Worm (Caenorhabditis elegans) whole organism, dauer: ENCODE results near the gene ash-2.

Experiments
- unc-62 ChIP-seq: sonication (generic microtip); optimal IDR thresholded peaks from 2 replicates; lab custom pipeline; 2017; ENCODE audit warnings: missing biosample characterization, missing genetic modification reagents, missing genetic modification characterization

The ash-2 gene

ce11 chrII:12006575-12007098, 27.0 kb downstream of the ash-2 start, which contains the start of gene mcm-2:
TSS of gene mcm-2 (minus strand) at chrII:12006625.
- TF ChIP-seq unc-62 (GFP tag; lab: Kevin White, UChicago), result no peak

- no peak for TF ChIP-seq unc-62 (GFP tag; lab: Kevin White, UChicago)
Observed at ce11 chrII:12008772-12009171, 29.1 kb downstream of the ash-2 start, which contains the start of gene glb-29. TSS of gene glb-29 (plus strand) at chrII:12009072.

DNA sequence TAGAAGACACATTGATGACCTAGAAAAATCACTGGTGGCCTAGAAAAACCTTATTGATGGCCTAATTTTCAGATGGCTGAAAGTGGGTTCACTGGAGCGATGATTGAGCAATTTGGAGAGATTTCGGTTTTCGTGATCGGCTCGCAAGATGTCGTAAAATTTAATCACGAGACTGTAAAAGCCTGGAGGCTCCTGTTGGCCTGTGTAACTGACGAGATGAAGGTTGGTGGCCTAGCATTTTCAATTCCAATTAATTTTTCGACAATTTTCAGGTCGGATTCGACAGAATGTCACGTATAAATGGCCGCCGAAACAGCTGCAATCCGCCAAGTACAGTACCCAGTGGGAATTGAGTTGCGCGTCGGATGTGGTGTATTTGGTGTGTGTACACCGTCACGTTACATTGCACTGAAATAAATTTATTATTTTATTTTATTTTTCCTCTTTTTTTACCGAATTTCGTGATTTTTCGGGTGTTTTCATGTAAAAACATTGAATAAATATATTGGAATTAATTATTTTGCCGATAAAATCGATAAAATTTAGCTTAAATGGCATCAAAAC, 43.8 kb downstream of the ash-2 start, which contains the start of gene Y17G7B.12:
Gene Y17G7B.12, plus strand, starts transcription at position 547 of the 564 bp plus-strand sequence.
- no peak for TF ChIP-seq unc-62 (GFP tag; lab: Kevin White, UChicago)

DNA sequence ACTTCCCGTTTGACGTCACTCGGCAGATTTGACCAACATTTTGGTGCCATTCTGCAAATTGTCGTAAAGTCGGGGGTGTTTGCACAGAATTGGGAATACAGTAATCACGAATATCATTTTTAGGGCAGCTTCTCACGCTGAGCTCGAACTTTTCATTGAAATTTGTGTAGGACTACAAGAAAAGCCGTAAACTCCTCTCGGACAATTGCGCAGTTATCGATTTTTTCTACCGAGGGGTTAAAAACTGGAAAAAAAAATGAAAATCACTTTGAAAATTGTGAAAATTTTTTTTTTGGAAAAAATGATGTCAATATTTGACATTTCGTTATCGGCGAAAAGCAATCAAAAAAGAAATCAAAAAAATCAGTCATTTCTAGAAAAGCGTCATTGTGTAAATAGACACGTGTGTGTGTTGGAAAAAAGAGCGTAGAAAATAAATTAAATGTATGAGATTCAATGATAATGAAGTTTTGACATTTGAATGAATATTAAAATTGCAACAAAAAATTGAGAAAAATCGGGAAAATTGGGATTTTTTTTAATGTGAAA, 48.1 kb downstream of the ash-2 start, which contains the start of gene Y17G7B.8:
Gene Y17G7B.8, minus strand, starts transcription at position 51 of the 549 bp plus-strand sequence.
- no peak for TF ChIP-seq unc-62 (GFP tag; lab: Kevin White, UChicago)

DNA sequence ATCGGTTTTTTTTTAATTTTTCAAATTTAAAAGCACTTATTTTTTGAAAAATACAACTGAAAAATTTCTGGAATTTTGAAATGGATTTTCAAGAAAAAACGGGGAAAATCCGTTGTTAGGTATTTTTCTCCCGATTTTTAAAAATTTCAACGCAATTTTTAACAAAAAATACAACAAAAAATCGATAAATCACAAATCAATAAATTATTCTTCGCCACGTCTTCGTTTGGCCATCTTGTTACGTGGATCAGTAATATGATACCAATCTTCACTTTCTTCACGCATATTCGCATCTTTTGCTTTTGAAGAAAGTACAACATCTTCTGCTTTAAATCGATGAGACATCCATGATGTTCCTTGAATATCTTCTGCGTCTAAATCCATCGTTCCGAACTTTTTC, 49.1 kb downstream of the ash-2 start:
- no peak for TF ChIP-seq unc-62 (GFP tag; lab: Kevin White, UChicago)

DNA sequence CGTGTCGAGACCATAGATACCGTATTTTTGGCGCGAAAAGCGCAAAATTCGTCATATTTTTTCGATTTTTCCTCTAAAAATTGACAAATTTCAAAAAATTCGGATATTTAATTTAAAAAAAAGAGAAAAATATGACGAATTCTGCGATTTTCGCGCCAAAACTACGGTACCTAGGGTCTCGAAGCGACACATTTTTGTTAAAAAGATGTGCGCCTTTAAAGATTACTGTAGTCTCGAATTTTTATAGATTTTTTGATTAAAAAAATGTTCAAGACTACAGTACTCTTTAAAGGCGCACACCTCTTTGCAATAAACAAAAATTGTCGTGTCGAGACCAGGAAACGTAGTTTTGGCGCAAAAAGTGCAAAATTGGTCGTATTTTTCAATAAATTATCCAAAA, 56.4 kb downstream of the ash-2 start:
- no peak for TF ChIP-seq unc-62 (GFP tag; lab: Kevin White, UChicago)

DNA sequence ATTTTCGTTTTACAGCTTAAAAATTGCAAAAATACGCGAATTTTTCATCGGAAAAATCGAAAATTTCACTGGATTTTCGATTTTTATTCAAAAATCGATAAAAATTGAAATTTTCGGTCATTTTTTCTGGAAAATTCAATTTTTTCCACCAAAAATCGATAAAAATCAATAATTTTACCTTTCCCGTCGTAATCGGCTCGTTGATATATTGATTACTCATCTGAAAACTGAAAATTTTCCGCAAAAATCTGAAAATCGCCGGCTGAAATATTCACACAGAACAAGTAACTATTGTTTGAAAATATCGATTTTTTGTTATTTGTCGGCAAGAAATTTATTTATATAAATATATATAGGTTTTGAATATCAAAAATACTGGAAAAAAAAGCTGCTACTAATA, 56.9 kb downstream of the ash-2 start, which contains the start of gene cyn-16:
Gene cyn-16, minus strand, starts transcription at position 227 of the 400 bp plus-strand sequence.
- no peak for TF ChIP-seq unc-62 (GFP tag; lab: Kevin White, UChicago)
